Worm (Caenorhabditis elegans): ENCODE measurements around the gene C04E7.1.

The C04E7.1 gene

ce11 chrX:353134-353669 is 4.7 kb upstream of the C04E7.1 start, which contains the start of gene sor-3 (continued):
- TF ChIP-seq ceh-62 (tag; optimal IDR thresholded peaks at IDR 0.05) (no peak), snpc-1.2 (GFP tag; IDR thresholded peaks at IDR 0.05) (peak; percentile 87), saeg-2 (GFP tag; IDR thresholded peaks at IDR 0.05) (peak; percentile 64; the same call in 1 of the 2 replicates), nhr-11 (tag; optimal IDR thresholded peaks at IDR 0.05) (peak; percentile 72), lim-7 (GFP tag; IDR thresholded peaks at IDR 0.05) (peak; percentile 92)

ce11 chrX:360479-360878 is 2.6 kb downstream of the C04E7.1 start, which contains the start of gene C04E7.5:
Gene C04E7.5 (plus strand): TSS chrX:360779.
- TF ChIP-seq daf-19 (GFP tag; conservative IDR thresholded peaks at IDR 0.05) (no peak), dpl-1 (GFP tag; optimal IDR thresholded peaks at IDR 0.05) (no peak), nhr-28 (tag; optimal IDR thresholded peaks at IDR 0.05) (no peak), daf-12 (tag; optimal IDR thresholded peaks at IDR 0.05) (no peak), F44E2.7 (GFP tag; IDR thresholded peaks at IDR 0.05) (no peak)

ce11 chrX:369923-370322 is 12.0 kb downstream of the C04E7.1 start:
- TF ChIP-seq dmd-6 (GFP tag; IDR thresholded peaks at IDR 0.05) (no peak), nhr-48 (tag; optimal IDR thresholded peaks at IDR 0.05) (no peak), spr-3 (GFP tag; optimal IDR thresholded peaks at IDR 0.05) (no peak), vab-7 (GFP tag; IDR thresholded peaks at IDR 0.05) (no peak), spr-1 (tag; optimal IDR thresholded peaks at IDR 0.05) (no peak), Y75B8A.6 (GFP tag; IDR thresholded peaks at IDR 0.05) (no peak), daf-8 (GFP tag; IDR thresholded peaks at IDR 0.05) (no peak), F37D6.2 (tag; optimal IDR thresholded peaks at IDR 0.05) (no peak), dmd-8 (GFP tag; IDR thresholded peaks at IDR 0.05) (no peak), D1046.2 (GFP tag; IDR thresholded peaks at IDR 0.05) (no peak), ces-1 (GFP tag; optimal IDR thresholded peaks at IDR 0.05) (no peak)

ce11 chrX:371761-372285 is 13.9 kb downstream of the C04E7.1 start, which contains the start of gene nrde-3:
Gene nrde-3 (plus strand): TSS chrX:372235.
- TF ChIP-seq F10B5.3 (tag; optimal IDR thresholded peaks at IDR 0.05) (no peak), ceh-62 (tag; optimal IDR thresholded peaks at IDR 0.05) (no peak), dmd-8 (GFP tag; IDR thresholded peaks at IDR 0.05) (no peak), attf-4 (tag; optimal IDR thresholded peaks at IDR 0.05) (no peak), sdz-12 (GFP tag; optimal IDR thresholded peaks at IDR 0.05) (no peak), mes-2 (tag; optimal IDR thresholded peaks at IDR 0.05; ENCODE audit: poor library complexity, severe bottlenecking) (no peak), snpc-1.2 (GFP tag; IDR thresholded peaks at IDR 0.05) (no peak), Y48G9A.11 (GFP tag; IDR thresholded peaks at IDR 0.05) (no peak), hlh-11 (tag; optimal IDR thresholded peaks at IDR 0.05) (no peak), tra-1 (GFP tag; IDR thresholded peaks at IDR 0.05) (no peak), nhr-41 (GFP tag; IDR thresholded peaks at IDR 0.05) (no peak)

- no peak for TF ChIP-seq zag-1 (tag; optimal IDR thresholded peaks at IDR 0.05)
- TF ChIP-seq nhr-6 (tag; optimal IDR thresholded peaks at IDR 0.05) = no peak
- TF ChIP-seq lin-13 (GFP tag; optimal IDR thresholded peaks at IDR 0.05) = no peak
Measured at ce11 chrX:380505-380904, 22.6 kb downstream of the C04E7.1 start, which contains the start of gene R04A9.3. Gene R04A9.3 (minus strand): TSS chrX:380605.

ce11 chrX:381029-381428 is 23.1 kb downstream of the C04E7.1 start:
- TF ChIP-seq egl-43 (GFP tag; IDR thresholded peaks at IDR 0.05) = 0 out of 2 replicates have a peak, but pooled peaks have one; percentile 34
- TF ChIP-seq nhr-28 (tag; optimal IDR thresholded peaks at IDR 0.05) = peak; percentile 13
- TF ChIP-seq mxl-3 (GFP tag; optimal IDR thresholded peaks at IDR 0.05) = peak; percentile 62
- no peak for TF ChIP-seq ztf-7 (tag; optimal IDR thresholded peaks at IDR 0.05)
- peak; percentile 11 for TF ChIP-seq dve-1 (tag; optimal IDR thresholded peaks at IDR 0.05; ENCODE audit: insufficient read depth)
- no peak for TF ChIP-seq ces-1 (GFP tag; optimal IDR thresholded peaks at IDR 0.05)
- no peak for TF ChIP-seq mdl-1 (tag; optimal IDR thresholded peaks at IDR 0.05)
- peak; percentile 43 for TF ChIP-seq mes-2 (tag; optimal IDR thresholded peaks at IDR 0.05; ENCODE audit: poor library complexity, severe bottlenecking)
- peak; percentile 55 for TF ChIP-seq hlh-30 (tag; optimal IDR thresholded peaks at IDR 0.05; ENCODE audit: insufficient read depth)
- peak; percentile 22 for TF ChIP-seq hlh-11 (tag; optimal IDR thresholded peaks at IDR 0.05)
- no peak for TF ChIP-seq ZK546.5 (tag; optimal IDR thresholded peaks at IDR 0.05)
- TF ChIP-seq mep-1 (tag; optimal IDR thresholded peaks at IDR 0.05) = peak; percentile 7
- peak; percentile 62 for TF ChIP-seq hmg-1.1 (GFP tag; IDR thresholded peaks at IDR 0.05)
- peak; percentile 70 for TF ChIP-seq aha-1 (tag)
